Fruit fly (Drosophila melanogaster) whole organism, embryonic: Measurements from ENCODE around the gene Prosbeta6.

ENCODE experiments used
- ATbp ChIP-seq: fragments of 200-800 bp; sonication (Bioruptor generic); optimal IDR thresholded peaks from 2 replicates; lab custom pipeline; 2017; ENCODE audit warnings: missing biosample characterization, mild to moderate bottlenecking, missing genetic modification characterization, missing genetic modification reagents
- Ada2b ChIP-seq: fragments of 200-800 bp; sonication (Bioruptor generic); IDR thresholded peaks from 2 replicates; pipeline ENCODE4 v1.3.6; 2022; ENCODE audit warnings: missing biosample characterization, missing genetic modification characterization
- CG10543 ChIP-seq: fragments of 200-800 bp; sonication (Bioruptor generic); optimal IDR thresholded peaks from 3 replicates; lab custom pipeline; 2017; ENCODE audit warnings: missing biosample characterization, mild to moderate bottlenecking, missing genetic modification characterization, moderate library complexity
- CG11085 ChIP-seq: fragments of 200-800 bp; sonication (Bioruptor generic); IDR thresholded peaks from 2 replicates; pipeline ENCODE4 v1.3.6; 2022; ENCODE audit warnings: missing biosample characterization, missing genetic modification characterization
- CG11247 ChIP-seq: fragments of 200-800 bp; sonication (Bioruptor generic); IDR thresholded peaks from 2 replicates; pipeline ENCODE4 v1.3.6; 2022; ENCODE audit warnings: missing biosample characterization, missing genetic modification characterization
- CG12155 ChIP-seq: fragments of 200-800 bp; sonication (Bioruptor generic); optimal IDR thresholded peaks from 3 replicates; lab custom pipeline; 2016; ENCODE audit warnings: missing biosample characterization, missing genetic modification characterization
- CG13123 ChIP-seq: fragments of 200-800 bp; sonication (Bioruptor generic); optimal IDR thresholded peaks from 2 replicates; lab custom pipeline; 2016; ENCODE audit warnings: missing biosample characterization, missing genetic modification characterization
- CG13775 ChIP-seq: fragments of 200-800 bp; sonication (Bioruptor generic); optimal IDR thresholded peaks from 3 replicates; lab custom pipeline; 2017; ENCODE audit warnings: missing biosample characterization, mild to moderate bottlenecking, missing genetic modification characterization
- CG15696 ChIP-seq: fragments of 200-800 bp; sonication (Bioruptor generic); optimal IDR thresholded peaks from 2 replicates; lab custom pipeline; 2019; ENCODE audit warnings: missing biosample characterization, mild to moderate bottlenecking, missing genetic modification characterization, moderate library complexity
- CG18476 ChIP-seq: fragments of 200-800 bp; sonication (Bioruptor generic); optimal IDR thresholded peaks from 2 replicates; lab custom pipeline; 2016; ENCODE audit warnings: missing biosample characterization, mild to moderate bottlenecking, missing genetic modification characterization
- CG2120 ChIP-seq: fragments of 200-800 bp; sonication (Bioruptor generic); optimal IDR thresholded peaks from 3 replicates; lab custom pipeline; 2016; ENCODE audit warnings: missing biosample characterization, missing genetic modification characterization
- CG2678 ChIP-seq: fragments of 200-800 bp; sonication (Bioruptor generic); optimal IDR thresholded peaks from 3 replicates; lab custom pipeline; 2019; ENCODE audit warnings: missing biosample characterization, mild to moderate bottlenecking, missing genetic modification characterization, moderate library complexity
- CG30403 ChIP-seq: fragments of 200-800 bp; sonication (Bioruptor generic); optimal IDR thresholded peaks from 3 replicates; lab custom pipeline; 2016; ENCODE audit warnings: missing biosample characterization, missing genetic modification characterization
- CG34422 ChIP-seq: fragments of 200-800 bp; sonication (Bioruptor generic); IDR thresholded peaks from 3 replicates; pipeline ENCODE4 v1.3.6; 2022; ENCODE audit warnings: missing biosample characterization, missing genetic modification characterization
- CG4282 ChIP-seq: fragments of 200-800 bp; sonication (Bioruptor generic); optimal IDR thresholded peaks from 2 replicates; lab custom pipeline; 2016; ENCODE audit warnings: missing biosample characterization, missing genetic modification characterization
- CG4424 ChIP-seq: fragments of 200-800 bp; sonication (Bioruptor generic); optimal IDR thresholded peaks from 3 replicates; lab custom pipeline; 2016; ENCODE audit warnings: missing biosample characterization, missing genetic modification characterization
- CG6683 ChIP-seq: fragments of 200-800 bp; sonication (Bioruptor generic); optimal IDR thresholded peaks from 2 replicates; lab custom pipeline; 2017; ENCODE audit warnings: missing biosample characterization, mild to moderate bottlenecking, missing genetic modification characterization, missing genetic modification reagents
- CG9817 ChIP-seq: fragments of 200-800 bp; sonication (Bioruptor generic); optimal IDR thresholded peaks from 2 replicates; lab custom pipeline; 2018; ENCODE audit warnings: missing biosample characterization, mild to moderate bottlenecking, missing genetic modification characterization, moderate library complexity
- Dip2 ChIP-seq: fragments of 200-800 bp; sonication (Bioruptor generic); IDR thresholded peaks from 2 replicates; pipeline ENCODE4 v1.3.6; 2022; ENCODE audit warnings: missing biosample characterization, missing genetic modification characterization
- Dip3 ChIP-seq: fragments of 200-800 bp; sonication (Bioruptor generic); optimal IDR thresholded peaks from 3 replicates; lab custom pipeline; 2016; ENCODE audit warnings: missing biosample characterization, missing genetic modification characterization
- Doc3 ChIP-seq: fragments of 200-800 bp; sonication (Bioruptor generic); IDR thresholded peaks from 3 replicates; pipeline ENCODE4 v1.3.6; 2022; ENCODE audit warnings: missing biosample characterization, missing genetic modification characterization; ENCODE audit not compliant: partially characterized antibody
- Gsc ChIP-seq: fragments of 200-800 bp; sonication (Bioruptor generic); IDR thresholded peaks from 2 replicates; pipeline ENCODE4 v1.3.6; 2022; ENCODE audit warnings: missing biosample characterization, missing genetic modification characterization
- HHEX ChIP-seq: fragments of 200-800 bp; sonication (Bioruptor generic); optimal IDR thresholded peaks from 3 replicates; lab custom pipeline; 2017; ENCODE audit warnings: missing biosample characterization, mild to moderate bottlenecking, missing genetic modification characterization, missing genetic modification reagents
- HLHmδ ChIP-seq: fragments of 200-800 bp; sonication (Bioruptor generic); optimal IDR thresholded peaks from 2 replicates; lab custom pipeline; 2018; ENCODE audit warnings: missing biosample characterization, mild to moderate bottlenecking, missing genetic modification characterization, moderate library complexity
- Hr39 ChIP-seq: fragments of >200 bp; optimal IDR thresholded peaks from 2 replicates; lab custom pipeline; 2017
- Mrtf ChIP-seq: fragments of 200-800 bp; sonication (Bioruptor generic); IDR thresholded peaks from 3 replicates; pipeline ENCODE4 v1.3.6; 2022; ENCODE audit warnings: missing biosample characterization, missing genetic modification characterization
- Ssrp ChIP-seq: fragments of 200-800 bp; sonication (Bioruptor generic); optimal IDR thresholded peaks from 2 replicates; lab custom pipeline; 2018; ENCODE audit warnings: missing biosample characterization, mild to moderate bottlenecking, missing genetic modification characterization, moderate library complexity
- TFAM ChIP-seq: fragments of 200-800 bp; sonication (Bioruptor generic); optimal IDR thresholded peaks from 2 replicates; lab custom pipeline; 2017; ENCODE audit warnings: missing biosample characterization, missing genetic modification characterization, inconsistent platforms
- ac ChIP-seq: fragments of 200-800 bp; sonication (Bioruptor generic); optimal IDR thresholded peaks from 3 replicates; lab custom pipeline; 2017; ENCODE audit warnings: missing biosample characterization, mild to moderate bottlenecking, missing genetic modification characterization
- bbx ChIP-seq: fragments of 200-800 bp; sonication (Bioruptor generic); IDR thresholded peaks from 2 replicates; pipeline ENCODE4 v1.3.6; 2022; ENCODE audit warnings: missing biosample characterization, missing genetic modification characterization; ENCODE audit not compliant: partially characterized antibody
- corto ChIP-seq: fragments of 200-800 bp; sonication (Bioruptor generic); optimal IDR thresholded peaks from 2 replicates; lab custom pipeline; 2016; ENCODE audit warnings: missing biosample characterization, mild to moderate bottlenecking, missing genetic modification characterization, moderate library complexity
- esg ChIP-seq: fragments of 200-800 bp; sonication (Bioruptor generic); conservative IDR thresholded peaks from 2 replicates; pipeline ENCODE4 v1.3.6; 2022; ENCODE audit warnings: missing biosample characterization, missing genetic modification characterization
- fru ChIP-seq: fragments of >200 bp; optimal IDR thresholded peaks from 2 replicates; lab custom pipeline; 2017
- ftz-f1 ChIP-seq: fragments of 200-800 bp; sonication (Bioruptor generic); optimal IDR thresholded peaks from 2 replicates; lab custom pipeline; 2016; ENCODE audit warnings: missing biosample characterization, missing genetic modification characterization
- gro ChIP-seq: fragments of 200-800 bp; sonication (Bioruptor generic); optimal IDR thresholded peaks from 2 replicates; lab custom pipeline; 2016; ENCODE audit warnings: missing biosample characterization, missing genetic modification characterization
- gt ChIP-seq: fragments of 200-800 bp; sonication (Bioruptor generic); IDR thresholded peaks from 2 replicates; pipeline ENCODE4 v1.3.6; 2022; ENCODE audit warnings: missing biosample characterization, missing genetic modification characterization
- her ChIP-seq: fragments of 200-800 bp; sonication (Bioruptor generic); optimal IDR thresholded peaks from 2 replicates; lab custom pipeline; 2016; ENCODE audit warnings: missing biosample characterization, missing genetic modification characterization
- ind ChIP-seq: fragments of 200-800 bp; sonication (Bioruptor generic); optimal IDR thresholded peaks from 3 replicates; lab custom pipeline; 2016; ENCODE audit warnings: missing biosample characterization, missing genetic modification characterization
- ken ChIP-seq: fragments of 200-800 bp; sonication (Bioruptor generic); IDR thresholded peaks from 3 replicates; pipeline ENCODE4 v1.3.6; 2022; ENCODE audit warnings: missing biosample characterization, missing genetic modification characterization
- nau ChIP-seq: fragments of 200-800 bp; sonication (Bioruptor generic); optimal IDR thresholded peaks from 3 replicates; lab custom pipeline; 2017; ENCODE audit warnings: missing biosample characterization, mild to moderate bottlenecking, missing genetic modification characterization, missing genetic modification reagents
- oc ChIP-seq: fragments of 200-800 bp; sonication (Bioruptor generic); optimal IDR thresholded peaks from 2 replicates; lab custom pipeline; 2018; ENCODE audit warnings: missing biosample characterization, mild to moderate bottlenecking, missing genetic modification characterization, moderate library complexity
- pho ChIP-seq: fragments of 200-800 bp; sonication (Bioruptor generic); optimal IDR thresholded peaks from 2 replicates; lab custom pipeline; 2016; ENCODE audit warnings: missing biosample characterization, missing genetic modification characterization
- prd ChIP-seq, 3 experiments: fragments of >200 bp in 2 of 3; fragments of 200-800 bp in 1 of 3; sonication (Bioruptor generic) in 1 of 3; optimal IDR thresholded peaks in 2 of 3; IDR thresholded peaks in 1 of 3; 2 replicates in 2 of 3; 3 replicates in 1 of 3; pipeline versions ENCODE4 v1.3.6 to Lab custom; 2017 to 2022; ENCODE audit warnings: missing biosample characterization in 1 of 3, missing genetic modification characterization in 1 of 3
- psq ChIP-seq: fragments of 200-800 bp; sonication (Bioruptor generic); optimal IDR thresholded peaks from 2 replicates; lab custom pipeline; 2017; ENCODE audit warnings: missing biosample characterization, missing genetic modification characterization
- run ChIP-seq: fragments of 200-800 bp; sonication (Bioruptor generic); optimal IDR thresholded peaks from 3 replicates; lab custom pipeline; 2018; ENCODE audit warnings: missing biosample characterization, mild to moderate bottlenecking, missing genetic modification characterization
- sc ChIP-seq, 3 experiments: fragments of >200 bp in 2 of 3; fragments of 200-800 bp in 1 of 3; sonication (Bioruptor generic) in 1 of 3; optimal IDR thresholded peaks; 2 replicates in 2 of 3; 3 replicates in 1 of 3; lab custom pipeline; 2017; ENCODE audit warnings: mild to moderate bottlenecking in 1 of 3, missing biosample characterization in 1 of 3, missing genetic modification characterization in 1 of 3, missing genetic modification reagents in 1 of 3
- so ChIP-seq: fragments of 200-800 bp; sonication (Bioruptor generic); IDR thresholded peaks from 3 replicates; pipeline ENCODE4 v1.3.6; 2022; ENCODE audit warnings: missing biosample characterization, missing genetic modification characterization
- unpg ChIP-seq: fragments of 200-800 bp; sonication (Bioruptor generic); optimal IDR thresholded peaks from 3 replicates; lab custom pipeline; 2018; ENCODE audit warnings: missing biosample characterization, mild to moderate bottlenecking, missing genetic modification characterization, moderate library complexity
- wek ChIP-seq: fragments of 200-800 bp; sonication (Bioruptor generic); optimal IDR thresholded peaks from 3 replicates; lab custom pipeline; 2018; ENCODE audit warnings: missing biosample characterization, mild to moderate bottlenecking, missing genetic modification characterization, moderate library complexity
- wor ChIP-seq: fragments of 200-800 bp; sonication (Bioruptor generic); IDR thresholded peaks from 2 replicates; pipeline ENCODE4 v1.3.6; 2022; ENCODE audit warnings: missing biosample characterization, missing genetic modification characterization

The Prosbeta6 gene

DNA sequence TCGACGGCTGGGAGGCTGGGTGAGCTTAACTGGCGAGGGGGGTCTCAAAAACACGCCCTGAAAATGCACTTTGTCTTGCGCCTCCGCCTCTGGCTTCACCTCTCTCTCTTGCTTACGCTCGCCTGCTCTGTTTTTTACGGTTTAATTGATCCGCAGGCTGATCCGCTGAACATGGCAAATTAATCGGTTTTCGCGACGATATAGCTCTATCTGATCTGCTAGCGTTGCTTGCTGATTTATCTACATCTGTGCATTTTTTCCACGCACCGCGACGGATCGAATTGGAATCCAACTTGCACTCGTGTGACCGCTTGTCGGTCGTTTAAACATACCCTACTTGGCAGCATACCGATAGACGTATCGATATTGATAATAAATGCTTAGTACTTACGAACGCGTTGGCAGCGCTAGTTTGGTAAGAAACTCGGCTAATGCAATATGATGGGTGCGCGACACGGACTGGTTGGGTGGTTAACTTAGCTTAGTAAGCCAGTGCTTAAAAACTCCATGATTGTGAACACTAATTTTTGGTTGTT, 37.4 kb upstream of the Prosbeta6 start, which contains the start of gene Abl:
Gene Abl (minus strand): TSS at position 305 of the 536 bp plus-strand sequence.
- 0 out of 2 replicates have a peak, but pooled peaks have one; percentile 33 for TF ChIP-seq CG11085 (GFP tag; lab: Robert Waterston, UW)
- TF ChIP-seq CG9817 = peak; percentile 69
- peak; percentile 72 for TF ChIP-seq ftz-f1
- peak; percentile 95 for TF ChIP-seq gro (GFP tag; lab: Kevin White, UChicago)
- no peak for TF ChIP-seq CG15696 (tag; lab: Kevin White, UChicago)
- peak; percentile 84 for TF ChIP-seq pho
- TF ChIP-seq ind (GFP tag; lab: Kevin White, UChicago) = peak; percentile 50
- peak; percentile 69; the same call in 2 of the 3 replicates for TF ChIP-seq Doc3
- TF ChIP-seq Ada2b (GFP tag; lab: Robert Waterston, UW) = no peak
- TF ChIP-seq wor (GFP tag; lab: Robert Waterston, UW) = no peak
- TF ChIP-seq Dip2 (GFP tag; lab: Robert Waterston, UW) = no peak
- TF ChIP-seq TFAM (GFP tag; lab: Kevin White, UChicago) = no peak
- TF ChIP-seq psq (GFP tag; lab: Kevin White, UChicago) = no peak
- TF ChIP-seq CG2678 (tag; lab: Kevin White, UChicago) = peak; percentile 47
- peak; percentile 78 for TF ChIP-seq CG12155
- no peak for TF ChIP-seq corto
- no peak for TF ChIP-seq fru
- peak; percentile 85 for TF ChIP-seq her (GFP tag; lab: Kevin White, UChicago)
- peak; percentile 26 for TF ChIP-seq run (tag; lab: Kevin White, UChicago)
- peak; percentile 46; the same call in 2 of the 3 replicates for TF ChIP-seq so (GFP tag; lab: Robert Waterston, UW)
- peak; percentile 59; the same call in 1 of the 3 replicates for TF ChIP-seq CG34422 (GFP tag; lab: Robert Waterston, UW)
- TF ChIP-seq Dip3 (GFP tag; lab: Kevin White, UChicago) = peak; percentile 76
- no peak for TF ChIP-seq ATbp (GFP tag; lab: Kevin White, UChicago)
- no peak for TF ChIP-seq nau
- peak; percentile 92 for TF ChIP-seq CG4282 (GFP tag; lab: Kevin White, UChicago)
- no peak for TF ChIP-seq gt (GFP tag; lab: Robert Waterston, UW)
- no peak for TF ChIP-seq ac (GFP tag; lab: Kevin White, UChicago)
- no peak for TF ChIP-seq esg (GFP tag; lab: Robert Waterston, UW)
- TF ChIP-seq wek = peak; percentile 14
- no peak for TF ChIP-seq HHEX (GFP tag; lab: Kevin White, UChicago)
- peak; percentile 79 for TF ChIP-seq oc (tag; lab: Kevin White, UChicago)
- TF ChIP-seq Mrtf = 0 out of 3 replicates have a peak, but pooled peaks have one; percentile 14
- TF ChIP-seq sc (optimal IDR thresholded peaks at IDR 0.05; lab: Kevin White, UChicago) = no peak
- TF ChIP-seq sc (GFP tag; optimal IDR thresholded peaks at IDR 0.05; lab: Kevin White, UChicago) = no peak
- TF ChIP-seq CG13775 (GFP tag; lab: Kevin White, UChicago) = no peak
- peak; percentile 34 for TF ChIP-seq CG6683 (GFP tag; lab: Kevin White, UChicago)
- TF ChIP-seq HLHmδ (GFP tag; lab: Kevin White, UChicago) = peak; percentile 86
- no peak for TF ChIP-seq Gsc (GFP tag; lab: Robert Waterston, UW)
- TF ChIP-seq CG30403 = peak; percentile 73
- peak; percentile 64 for TF ChIP-seq CG4424 (GFP tag; lab: Kevin White, UChicago)
- TF ChIP-seq CG18476 (GFP tag; lab: Kevin White, UChicago) = peak; percentile 33
- peak; percentile 70 for TF ChIP-seq CG13123 (GFP tag; lab: Kevin White, UChicago)
- peak; percentile 63 for TF ChIP-seq CG11247 (GFP tag; lab: Robert Waterston, UW)
- TF ChIP-seq ken (GFP tag; lab: Robert Waterston, UW) = peak; percentile 56; the same call in 2 of the 3 replicates
- peak; percentile 31 for TF ChIP-seq unpg (GFP tag; lab: Kevin White, UChicago)
- no peak for TF ChIP-seq Hr39 (lab: Kevin White, UChicago)
- TF ChIP-seq Ssrp = no peak
- peak; percentile 35 for TF ChIP-seq CG10543 (GFP tag; lab: Kevin White, UChicago)
- TF ChIP-seq bbx (GFP tag; lab: Robert Waterston, UW) = peak; percentile 82
- TF ChIP-seq prd (optimal IDR thresholded peaks at IDR 0.05; lab: Kevin White, UChicago) = no peak
- TF ChIP-seq prd (GFP tag; IDR thresholded peaks at IDR 0.05; lab: Robert Waterston, UW) = 0 out of 3 replicates have a peak, but pooled peaks have one; percentile 10
- TF ChIP-seq CG2120 (GFP tag; lab: Kevin White, UChicago) = peak; percentile 92
